Worm (Caenorhabditis elegans) whole organism, L1 larva: Measurements from ENCODE around the gene K07H8.5.

Source experiments
- dsc-1 ChIP-seq: sonication (generic microtip); optimal IDR thresholded peaks from 2 replicates; lab custom pipeline; 2016; ENCODE audit warnings: mild to moderate bottlenecking, missing genetic modification characterization, missing compliant biosample characterization
- lin-13 ChIP-seq: fragments of 150-350 bp; optimal IDR thresholded peaks from 2 replicates; lab custom pipeline; 2014; ENCODE audit warnings: missing biosample characterization, missing genetic modification reagents, missing genetic modification characterization
- nhr-11 ChIP-seq: fragments of 150-350 bp; optimal IDR thresholded peaks from 2 replicates; lab custom pipeline; 2014; ENCODE audit warnings: missing biosample characterization, missing genetic modification characterization
- nhr-237 ChIP-seq: fragments of 150-350 bp; optimal IDR thresholded peaks from 2 replicates; lab custom pipeline; 2014; ENCODE audit warnings: missing biosample characterization, missing genetic modification characterization
- skn-1 ChIP-seq: fragments of 150-350 bp; optimal IDR thresholded peaks from 2 replicates; lab custom pipeline; 2014; ENCODE audit warnings: missing biosample characterization, missing genetic modification characterization
- unc-86 ChIP-seq: sonication (generic microtip); optimal IDR thresholded peaks from 2 replicates; lab custom pipeline; 2016; ENCODE audit warnings: missing genetic modification characterization, missing compliant biosample characterization

ce11 chrIV:8307408-8307807, 39.3 kb downstream of the K07H8.5 start:
- no peak for TF ChIP-seq nhr-237 (tag; lab: Kevin White, UChicago)
- TF ChIP-seq lin-13 (GFP tag; lab: Kevin White, UChicago) = no peak
- TF ChIP-seq unc-86 (tag; lab: Kevin White, UChicago) = no peak
- no peak for TF ChIP-seq skn-1 (tag; lab: Kevin White, UChicago)
- no peak for TF ChIP-seq nhr-11 (tag; lab: Kevin White, UChicago)
- TF ChIP-seq dsc-1 = no peak
